Worm (Caenorhabditis elegans): Measurements from ENCODE around the gene gly-14.

DNA sequence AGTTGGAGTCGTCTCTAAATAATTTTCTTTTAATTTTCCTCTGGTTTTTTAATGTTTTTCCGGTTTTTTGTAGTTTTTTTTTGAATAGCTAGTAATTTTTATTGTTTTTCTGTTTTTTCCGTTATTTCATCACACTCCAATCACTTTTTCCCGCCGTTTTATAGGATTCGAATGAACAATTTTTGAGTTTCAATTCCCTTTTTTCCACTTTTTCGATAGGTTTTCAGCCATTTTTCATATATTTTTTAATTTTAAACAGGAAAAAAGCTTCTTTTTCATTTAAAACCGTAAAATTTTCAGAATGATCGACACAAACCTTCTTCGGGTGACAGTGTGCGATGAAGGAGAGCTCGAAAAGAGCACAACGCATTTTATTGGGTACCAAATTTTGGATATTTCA, 31.6 kb downstream of the gly-14 start, which contains the start of gene pph-6:
- TF ChIP-seq flt-1 (GFP tag; IDR thresholded peaks at IDR 0.05) (no peak), ref-1 (GFP tag; conservative IDR thresholded peaks at IDR 0.05) (no peak), ztf-29 (GFP tag; IDR thresholded peaks at IDR 0.05) (no peak), tab-1 (GFP tag; IDR thresholded peaks at IDR 0.05) (no peak)

Data from whole organism, midembryonic.